Worm (Caenorhabditis elegans) whole organism, L3 larva: Measurements from ENCODE around the gene soc-1.

Source experiments
- ceh-28 ChIP-seq: fragments of 150-350 bp; optimal IDR thresholded peaks from 2 replicates; lab custom pipeline; 2014; ENCODE audit warnings: missing biosample characterization, missing genetic modification reagents, missing genetic modification characterization
- nhr-12 ChIP-seq: fragments of 150-350 bp; optimal IDR thresholded peaks from 2 replicates; lab custom pipeline; 2014; ENCODE audit warnings: missing biosample characterization, missing genetic modification characterization
- nhr-77 ChIP-seq: fragments of 150-350 bp; optimal IDR thresholded peaks from 2 replicates; lab custom pipeline; 2014; ENCODE audit warnings: missing biosample characterization, missing genetic modification characterization
- snpc-4 ChIP-seq: fragments of 150-350 bp; optimal IDR thresholded peaks from 2 replicates; lab custom pipeline; 2014; ENCODE audit warnings: missing biosample characterization, missing genetic modification characterization
- unc-39 ChIP-seq: sonication (generic microtip); optimal IDR thresholded peaks from 4 replicates; lab custom pipeline; 2017; ENCODE audit warnings: missing biosample characterization, missing genetic modification characterization

ce11 chrV:4672487-4672886 is 29.7 kb downstream of the soc-1 start, which contains the start of gene K03B4.9:
- TF ChIP-seq snpc-4 (tag; lab: Kevin White, UChicago) (no peak), unc-39 (no peak), ceh-28 (tag; lab: Kevin White, UChicago) (no peak), nhr-77 (no peak), nhr-12 (tag; lab: Kevin White, UChicago) (no peak)
